Worm (Caenorhabditis elegans) whole organism, L4/young adult: ENCODE results near the gene T05D4.5.

Experiments used
- W03F9.2 ChIP-seq: fragments of 150-350 bp; optimal IDR thresholded peaks from 2 replicates; lab custom pipeline; 2014; ENCODE audit warnings: missing biosample characterization, missing genetic modification characterization
- dao-5 ChIP-seq: sonication (generic microtip); optimal IDR thresholded peaks from 2 replicates; lab custom pipeline; 2016; ENCODE audit warnings: missing genotype, missing genetic modification characterization, moderate library complexity, missing compliant biosample characterization
- him-1 ChIP-seq: sonication (generic microtip); optimal IDR thresholded peaks from 2 replicates; lab custom pipeline; 2016; ENCODE audit warnings: missing genotype, missing genetic modification reagents, missing genetic modification characterization, missing compliant biosample characterization

ce11 chrIII:13624226-13624625 lies 43.6 kb downstream of the T05D4.5 start, which contains the start of gene taf-9:
- no peak for TF ChIP-seq dao-5 (tag; lab: Kevin White, UChicago)
- no peak for TF ChIP-seq W03F9.2 (tag; lab: Kevin White, UChicago)
- no peak for TF ChIP-seq him-1 (tag; lab: Kevin White, UChicago)
